Worm (Caenorhabditis elegans) whole organism, late embryonic: Measurements from ENCODE around the gene grdn-1.

ENCODE experiments used
- elt-2 ChIP-seq: sonication (generic microtip); optimal IDR thresholded peaks from 2 replicates; lab custom pipeline; 2016; ENCODE audit warnings: missing genetic modification reagents, missing genetic modification characterization, missing compliant biosample characterization
- hlh-13 ChIP-seq: fragments of 200-800 bp; sonication (Bioruptor generic); optimal IDR thresholded peaks from 2 replicates; lab custom pipeline; 2018; ENCODE audit warnings: mild to moderate bottlenecking, missing genetic modification characterization, missing compliant biosample characterization

ce11 chrV:18614498-18614897 lies 21.9 kb downstream of the grdn-1 start:
- TF ChIP-seq hlh-13 (GFP tag; lab: Kevin White, UChicago) = no peak
- no peak for TF ChIP-seq elt-2 (tag; lab: Kevin White, UChicago)
